Worm (Caenorhabditis elegans) whole organism, L1 larva: ENCODE results near the gene C31H1.5.

Experiments
- C04F5.9 ChIP-seq: sonication (generic microtip); optimal IDR thresholded peaks from 2 replicates; lab custom pipeline; 2016; ENCODE audit warnings: missing genetic modification characterization, missing compliant biosample characterization
- C16A3.4 ChIP-seq: fragments of 150-350 bp; optimal IDR thresholded peaks from 2 replicates; lab custom pipeline; 2014; ENCODE audit warnings: missing biosample characterization, missing genetic modification characterization
- C34B4.2 ChIP-seq: sonication (generic microtip); optimal IDR thresholded peaks from 2 replicates; lab custom pipeline; 2017; ENCODE audit warnings: mild to moderate bottlenecking, missing genetic modification characterization, missing compliant biosample characterization
- Y116A8C.19 ChIP-seq: sonication (generic microtip); optimal IDR thresholded peaks from 2 replicates; lab custom pipeline; 2016; ENCODE audit warnings: missing compliant biosample characterization, missing genetic modification characterization, borderline replicate concordance
- alr-1 ChIP-seq: fragments of 200-800 bp; sonication (Bioruptor generic); optimal IDR thresholded peaks from 2 replicates; lab custom pipeline; 2018; ENCODE audit warnings: borderline replicate concordance, mild to moderate bottlenecking, missing genetic modification characterization, missing compliant biosample characterization
- aly-2 ChIP-seq: fragments of 150-350 bp; optimal IDR thresholded peaks from 2 replicates; lab custom pipeline; 2014; ENCODE audit warnings: missing biosample characterization, missing genetic modification characterization
- blmp-1 ChIP-seq: fragments of 150-350 bp; optimal IDR thresholded peaks from 2 replicates; lab custom pipeline; 2014; ENCODE audit warnings: missing biosample characterization, missing genetic modification characterization
- ceh-63 ChIP-seq: fragments of 200-800 bp; sonication (Bioruptor generic); optimal IDR thresholded peaks from 2 replicates; lab custom pipeline; 2018; ENCODE audit warnings: mild to moderate bottlenecking, missing genetic modification characterization, missing compliant biosample characterization
- ceh-88 ChIP-seq: fragments of 200-800 bp; sonication (Bioruptor generic); IDR thresholded peaks from 2 replicates; pipeline ENCODE4 v1.3.6; 2022; ENCODE audit warnings: missing genetic modification characterization, missing compliant biosample characterization
- ceh-90 ChIP-seq: sonication (generic microtip); optimal IDR thresholded peaks from 2 replicates; lab custom pipeline; 2016; ENCODE audit warnings: missing genetic modification characterization, missing compliant biosample characterization
- ces-1 ChIP-seq: fragments of 150-350 bp; optimal IDR thresholded peaks from 2 replicates; lab custom pipeline; 2014; ENCODE audit warnings: missing biosample characterization, missing genetic modification reagents, missing genetic modification characterization
- dpl-1 ChIP-seq, 3 experiments: fragments of 150-350 bp in 2 of 3; sonication (generic microtip) in 1 of 3; optimal IDR thresholded peaks; 2 replicates each; lab custom pipeline; 2014 to 2017; ENCODE audit warnings: missing biosample characterization in 3 of 3, missing genetic modification characterization in 3 of 3, missing genetic modification reagents in 3 of 3
- dsc-1 ChIP-seq: sonication (generic microtip); optimal IDR thresholded peaks from 2 replicates; lab custom pipeline; 2016; ENCODE audit warnings: mild to moderate bottlenecking, missing genetic modification characterization, missing compliant biosample characterization
- efl-3 ChIP-seq: fragments of 200-800 bp; sonication (Bioruptor generic); optimal IDR thresholded peaks from 2 replicates; lab custom pipeline; 2018; ENCODE audit warnings: mild to moderate bottlenecking, missing genetic modification characterization, missing compliant biosample characterization
- egl-13 ChIP-seq: sonication (generic microtip); optimal IDR thresholded peaks from 2 replicates; lab custom pipeline; 2016; ENCODE audit warnings: missing genotype, missing genetic modification reagents, missing genetic modification characterization, missing compliant biosample characterization
- egl-27 ChIP-seq, 2 experiments: fragments of 150-350 bp in 1 of 2; sonication (generic microtip); optimal IDR thresholded peaks; 3 replicates each; lab custom pipeline; 2017 to 2018; ENCODE audit warnings: missing biosample characterization in 2 of 2, missing genetic modification characterization in 2 of 2, missing genetic modification reagents in 2 of 2
- ets-5 ChIP-seq: fragments of 200-800 bp; sonication (Bioruptor generic); IDR thresholded peaks from 2 replicates; pipeline ENCODE4 v1.3.6; 2022; ENCODE audit warnings: missing genetic modification characterization, missing compliant biosample characterization
- fos-1 ChIP-seq: fragments of 150-350 bp; optimal IDR thresholded peaks from 2 replicates; lab custom pipeline; 2014; ENCODE audit warnings: missing biosample characterization, missing genetic modification characterization
- hlh-17 ChIP-seq: fragments of 200-800 bp; sonication (Bioruptor generic); optimal IDR thresholded peaks from 2 replicates; lab custom pipeline; 2018; ENCODE audit warnings: missing genetic modification characterization, mild to moderate bottlenecking, missing compliant biosample characterization, moderate library complexity, borderline replicate concordance
- hlh-4 ChIP-seq: sonication (generic microtip); optimal IDR thresholded peaks from 2 replicates; lab custom pipeline; 2016; ENCODE audit warnings: mild to moderate bottlenecking, missing genetic modification characterization, missing compliant biosample characterization
- hpl-2 ChIP-seq: fragments of 150-350 bp; optimal IDR thresholded peaks from 2 replicates; lab custom pipeline; 2014; ENCODE audit warnings: missing biosample characterization, missing genetic modification reagents, missing genetic modification characterization
- irx-1 ChIP-seq: sonication (generic microtip); optimal IDR thresholded peaks from 2 replicates; lab custom pipeline; 2016; ENCODE audit warnings: missing genetic modification characterization, missing compliant biosample characterization
- lin-14 ChIP-seq: fragments of 200-800 bp; sonication (Bioruptor generic); optimal IDR thresholded peaks from 2 replicates; lab custom pipeline; 2018; ENCODE audit warnings: mild to moderate bottlenecking, missing genetic modification characterization, moderate library complexity, missing compliant biosample characterization
- lin-15B ChIP-seq: fragments of 150-350 bp; sonication (generic microtip); optimal IDR thresholded peaks from 3 replicates; lab custom pipeline; 2014; ENCODE audit warnings: missing biosample characterization, missing genetic modification characterization
- lin-35 ChIP-seq, 2 experiments: fragments of 150-350 bp; optimal IDR thresholded peaks; 2 replicates each; lab custom pipeline; 2014; ENCODE audit warnings: missing biosample characterization in 2 of 2, missing genetic modification characterization in 2 of 2, missing genetic modification reagents in 2 of 2
- lin-39 ChIP-seq: fragments of 150-350 bp; optimal IDR thresholded peaks from 2 replicates; lab custom pipeline; 2014; ENCODE audit warnings: missing biosample characterization, missing genetic modification reagents, missing genetic modification characterization
- lir-3 ChIP-seq: sonication (generic microtip); optimal IDR thresholded peaks from 2 replicates; lab custom pipeline; 2016; ENCODE audit warnings: mild to moderate bottlenecking, missing genetic modification characterization, moderate library complexity, missing compliant biosample characterization; ENCODE audit not compliant: poor library complexity
- lsy-2 ChIP-seq, 2 experiments: fragments of 150-350 bp; optimal IDR thresholded peaks; 2 replicates each; lab custom pipeline; 2014; ENCODE audit warnings: missing biosample characterization in 2 of 2, missing genetic modification characterization in 2 of 2
- mef-2 ChIP-seq: fragments of 150-350 bp; optimal IDR thresholded peaks from 2 replicates; lab custom pipeline; 2014; ENCODE audit warnings: missing biosample characterization, missing genetic modification characterization
- mep-1 ChIP-seq: fragments of 150-350 bp; optimal IDR thresholded peaks from 2 replicates; lab custom pipeline; 2014; ENCODE audit warnings: missing biosample characterization, missing genetic modification characterization
- nhr-11 ChIP-seq: fragments of 150-350 bp; optimal IDR thresholded peaks from 2 replicates; lab custom pipeline; 2014; ENCODE audit warnings: missing biosample characterization, missing genetic modification characterization
- nhr-12 ChIP-seq: sonication (generic microtip); optimal IDR thresholded peaks from 2 replicates; lab custom pipeline; 2017; ENCODE audit warnings: missing biosample characterization, missing genetic modification characterization
- nhr-19 ChIP-seq: fragments of 200-800 bp; sonication (Bioruptor generic); conservative IDR thresholded peaks from 2 replicates; pipeline ENCODE4 v1.3.6; 2022; ENCODE audit warnings: missing genetic modification characterization, missing compliant biosample characterization
- nhr-47 ChIP-seq: sonication (generic microtip); optimal IDR thresholded peaks from 2 replicates; lab custom pipeline; 2016; ENCODE audit warnings: mild to moderate bottlenecking, missing genetic modification characterization, moderate library complexity, missing compliant biosample characterization
- nhr-85 ChIP-seq: sonication (generic microtip); peaks from one replicate; lab custom pipeline; 2016; ENCODE audit warnings: missing genetic modification characterization, inconsistent platforms, missing compliant biosample characterization
- nhr-90 ChIP-seq: sonication (generic microtip); optimal IDR thresholded peaks from 2 replicates; lab custom pipeline; 2016; ENCODE audit warnings: mild to moderate bottlenecking, missing genetic modification characterization, missing compliant biosample characterization; ENCODE audit not compliant: poor library complexity
- pag-3 ChIP-seq: sonication (generic microtip); optimal IDR thresholded peaks from 2 replicates; lab custom pipeline; 2017; ENCODE audit warnings: missing genetic modification characterization, mild to moderate bottlenecking, missing compliant biosample characterization, antibody characterized with exemption, borderline replicate concordance; ENCODE audit not compliant: insufficient read depth
- rnt-1 ChIP-seq: sonication (generic microtip); optimal IDR thresholded peaks from 2 replicates; lab custom pipeline; 2016; ENCODE audit warnings: mild to moderate bottlenecking, missing genetic modification characterization, moderate library complexity, missing compliant biosample characterization
- snu-23 ChIP-seq: sonication (generic microtip); optimal IDR thresholded peaks from 2 replicates; lab custom pipeline; 2016; ENCODE audit warnings: missing genetic modification characterization, missing compliant biosample characterization
- sox-4 ChIP-seq: sonication (generic microtip); optimal IDR thresholded peaks from 2 replicates; lab custom pipeline; 2016; ENCODE audit warnings: missing genetic modification characterization, missing compliant biosample characterization
- sup-37 ChIP-seq: fragments of 200-800 bp; sonication (Bioruptor generic); optimal IDR thresholded peaks from 2 replicates; lab custom pipeline; 2018; ENCODE audit warnings: mild to moderate bottlenecking, missing genetic modification characterization, missing compliant biosample characterization
- swsn-7 ChIP-seq: sonication (generic microtip); optimal IDR thresholded peaks from 2 replicates; lab custom pipeline; 2016; ENCODE audit warnings: missing genetic modification characterization, missing compliant biosample characterization
- tlp-1 ChIP-seq: fragments of 150-350 bp; optimal IDR thresholded peaks from 2 replicates; lab custom pipeline; 2014; ENCODE audit warnings: missing biosample characterization, missing genetic modification characterization
- unc-30 ChIP-seq: sonication (generic microtip); optimal IDR thresholded peaks from 2 replicates; lab custom pipeline; 2017; ENCODE audit warnings: missing biosample characterization, missing genetic modification characterization
- unc-86 ChIP-seq: sonication (generic microtip); optimal IDR thresholded peaks from 2 replicates; lab custom pipeline; 2016; ENCODE audit warnings: missing genetic modification characterization, missing compliant biosample characterization
- unc-98 ChIP-seq: fragments of 200-800 bp; sonication (Bioruptor generic); IDR thresholded peaks from 2 replicates; pipeline ENCODE4 v1.3.6; 2022; ENCODE audit warnings: missing genetic modification characterization, missing compliant biosample characterization
- xbp-1 ChIP-seq: sonication (generic microtip); optimal IDR thresholded peaks from 2 replicates; lab custom pipeline; 2016; ENCODE audit warnings: missing genetic modification characterization, missing compliant biosample characterization
- zip-4 ChIP-seq: fragments of 200-800 bp; sonication (Bioruptor generic); optimal IDR thresholded peaks from 2 replicates; lab custom pipeline; 2018; ENCODE audit warnings: mild to moderate bottlenecking, missing genetic modification characterization, moderate library complexity, missing compliant biosample characterization
- ztf-11 ChIP-seq, 2 experiments: sonication (generic microtip); optimal IDR thresholded peaks; 2 replicates each; lab custom pipeline; 2016 to 2017; ENCODE audit warnings: missing genetic modification characterization in 2 of 2, missing biosample characterization in 1 of 2, missing compliant biosample characterization in 1 of 2

Gene C31H1.5

DNA sequence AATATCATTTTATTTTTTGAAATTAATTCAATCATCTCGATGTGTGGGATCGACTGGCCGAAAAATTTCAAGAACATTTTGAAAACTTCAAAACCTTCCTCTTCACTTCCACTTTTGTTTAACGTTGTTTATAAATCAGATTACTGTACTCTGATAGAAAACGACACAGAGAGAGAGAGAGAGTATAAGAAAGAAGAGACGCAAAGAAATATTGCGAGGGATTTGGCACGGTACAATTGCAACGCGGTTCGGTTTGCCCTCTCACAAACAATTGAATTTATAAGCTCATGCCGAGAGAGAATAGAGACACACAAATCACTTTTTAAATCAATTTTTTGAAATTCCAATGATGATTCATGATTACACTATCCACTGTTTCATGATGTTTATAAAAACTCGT is 9.8 kb upstream of the C31H1.5 start:
- TF ChIP-seq blmp-1 (no peak), Y116A8C.19 (tag; lab: Kevin White, UChicago) (no peak), alr-1 (tag; lab: Kevin White, UChicago) (no peak), fos-1 (tag; lab: Kevin White, UChicago) (no peak), nhr-47 (tag; lab: Kevin White, UChicago) (no peak), C34B4.2 (tag; lab: Kevin White, UChicago) (no peak), ces-1 (GFP tag; lab: Kevin White, UChicago) (no peak), ets-5 (no peak), lsy-2 (tag; optimal IDR thresholded peaks at IDR 0.05; lab: Kevin White, UChicago) (peak in 1 of 2 experiments; percentile 57), dsc-1 (tag; lab: Kevin White, UChicago) (no peak), mep-1 (tag; lab: Kevin White, UChicago) (no peak), ztf-11 (tag; optimal IDR thresholded peaks at IDR 0.05; lab: Kevin White, UChicago) (no peak), mef-2 (tag; lab: Kevin White, UChicago) (no peak), snu-23 (GFP tag; lab: Kevin White, UChicago) (peak; percentile 33), C04F5.9 (tag; lab: Kevin White, UChicago) (no peak), nhr-12 (tag; lab: Kevin White, UChicago) (no peak), zip-4 (GFP tag; lab: Kevin White, UChicago) (no peak)

ce11 chrIV:5805477-5805876 is 8.9 kb upstream of the C31H1.5 start:
- TF ChIP-seq unc-98 (GFP tag; lab: Robert Waterston, UW): no peak
- no peak for TF ChIP-seq ceh-88 (GFP tag; lab: Robert Waterston, UW)
- no peak for TF ChIP-seq rnt-1 (tag; lab: Kevin White, UChicago)
- no peak for TF ChIP-seq hpl-2 (GFP tag; lab: Kevin White, UChicago)
- no peak for TF ChIP-seq lin-39 (tag; lab: Kevin White, UChicago)
- peak in 1 of 2 experiments; percentile 8 for TF ChIP-seq ztf-11 (tag; optimal IDR thresholded peaks at IDR 0.05; lab: Kevin White, UChicago)
- TF ChIP-seq swsn-7 (tag; lab: Kevin White, UChicago): peak; percentile 63
- peak; percentile 62 for TF ChIP-seq xbp-1 (tag; lab: Kevin White, UChicago)
- 0 out of 2 replicates have a peak, but pooled peaks have one; percentile 14 for TF ChIP-seq nhr-19 (GFP tag; lab: Robert Waterston, UW)
- no peak for TF ChIP-seq lin-15B
- peak; percentile 71 for TF ChIP-seq dsc-1 (tag; lab: Kevin White, UChicago)
- no peak for TF ChIP-seq C34B4.2 (tag; lab: Kevin White, UChicago)
- no peak for TF ChIP-seq tlp-1 (tag; lab: Kevin White, UChicago)
- TF ChIP-seq fos-1 (tag; lab: Kevin White, UChicago): peak; percentile 65
- peak; percentile 68 for TF ChIP-seq mep-1 (tag; lab: Kevin White, UChicago)
- TF ChIP-seq C16A3.4 (tag; lab: Kevin White, UChicago): peak; percentile 45
- no peak for TF ChIP-seq lir-3 (tag; lab: Kevin White, UChicago)
- peak; percentile 70 for TF ChIP-seq nhr-85 (tag; lab: Kevin White, UChicago)
- peak; percentile 24 for TF ChIP-seq unc-86 (tag; lab: Kevin White, UChicago)
- TF ChIP-seq C04F5.9 (tag; lab: Kevin White, UChicago): no peak
- no peak for TF ChIP-seq hlh-17 (GFP tag; lab: Kevin White, UChicago)
- no peak for TF ChIP-seq unc-30
- no peak for TF ChIP-seq ceh-90 (tag; lab: Kevin White, UChicago)
- TF ChIP-seq egl-13 (tag; lab: Kevin White, UChicago): peak; percentile 31
- TF ChIP-seq lsy-2 (tag; optimal IDR thresholded peaks at IDR 0.05; lab: Kevin White, UChicago): peak; percentile 88 to 97
- no peak for TF ChIP-seq ets-5
- TF ChIP-seq sox-4: no peak
- no peak for TF ChIP-seq efl-3 (GFP tag; lab: Kevin White, UChicago)
- TF ChIP-seq hlh-4 (tag; lab: Kevin White, UChicago): no peak
- peak; percentile 89 for TF ChIP-seq lin-14 (GFP tag; lab: Kevin White, UChicago)
- TF ChIP-seq nhr-90: no peak
- TF ChIP-seq lin-35 (GFP tag; optimal IDR thresholded peaks at IDR 0.05; lab: Kevin White, UChicago): peak in 1 of 2 experiments; percentile 38
- no peak for TF ChIP-seq sup-37 (GFP tag; lab: Kevin White, UChicago)
- no peak for TF ChIP-seq irx-1 (tag; lab: Kevin White, UChicago)
- no peak for TF ChIP-seq aly-2 (tag; lab: Kevin White, UChicago)
- TF ChIP-seq mef-2 (tag; lab: Kevin White, UChicago): no peak
- no peak for TF ChIP-seq ceh-63 (GFP tag; lab: Kevin White, UChicago)
- no peak for TF ChIP-seq pag-3 (tag; lab: Kevin White, UChicago)
- no peak for TF ChIP-seq nhr-11 (tag; lab: Kevin White, UChicago)
- peak in 2 of 3 experiments; percentile 13 to 21 for TF ChIP-seq dpl-1 (GFP tag; optimal IDR thresholded peaks at IDR 0.05; lab: Kevin White, UChicago)
- no peak for TF ChIP-seq egl-27 (tag; optimal IDR thresholded peaks at IDR 0.05; lab: Kevin White, UChicago)
